Worm (Caenorhabditis elegans): ENCODE results near the gene Y50D4B.4.

The Y50D4B.4 gene

ce11 chrV:1134302-1134701 is 41.8 kb downstream of the Y50D4B.4 start, which contains the start of gene cpr-8:
Gene cpr-8 (plus strand): TSS chrV:1134602.
- no peak for TF ChIP-seq pha-2 (tag; optimal IDR thresholded peaks at IDR 0.05)
- TF ChIP-seq C08G9.2 (tag; optimal IDR thresholded peaks at IDR 0.05), result no peak
- no peak for TF ChIP-seq ceh-45 (GFP tag; IDR thresholded peaks at IDR 0.05)
- TF ChIP-seq unc-86 (tag; optimal IDR thresholded peaks at IDR 0.05), result no peak
- TF ChIP-seq ceh-30 (tag; optimal IDR thresholded peaks at IDR 0.05), result no peak
- no peak for TF ChIP-seq fax-1 (tag; optimal IDR thresholded peaks at IDR 0.05)
- TF ChIP-seq lim-6 (tag; optimal IDR thresholded peaks at IDR 0.05), result no peak
- no peak for TF ChIP-seq sox-4 (tag; optimal IDR thresholded peaks at IDR 0.05)
- no peak for TF ChIP-seq ttx-3 (tag; optimal IDR thresholded peaks at IDR 0.05)
- TF ChIP-seq madf-2 (tag; optimal IDR thresholded peaks at IDR 0.05), result no peak
- no peak for TF ChIP-seq ama-1 (optimal IDR thresholded peaks at IDR 0.05)
- no peak for TF ChIP-seq elt-2 (tag; optimal IDR thresholded peaks at IDR 0.05)
- no peak for TF ChIP-seq K09A11.1 (tag; optimal IDR thresholded peaks at IDR 0.05; ENCODE audit: insufficient read depth)
- TF ChIP-seq hlh-6 (tag; optimal IDR thresholded peaks at IDR 0.05), result no peak
- no peak for TF ChIP-seq gmeb-2 (tag; optimal IDR thresholded peaks at IDR 0.05)
- no peak for TF ChIP-seq ceh-48 (tag; optimal IDR thresholded peaks at IDR 0.05)

ce11 chrV:1140806-1141205 is 48.3 kb downstream of the Y50D4B.4 start:
- TF ChIP-seq hlh-13 (GFP tag; optimal IDR thresholded peaks at IDR 0.05) (no peak), dve-1 (tag; optimal IDR thresholded peaks at IDR 0.05) (peak; percentile 76), nhr-11 (tag; optimal IDR thresholded peaks at IDR 0.05) (no peak), tbx-2 (tag; optimal IDR thresholded peaks at IDR 0.05) (no peak), dmd-4 (tag; optimal IDR thresholded peaks at IDR 0.05; ENCODE audit: borderline replicate concordance) (no peak), sox-2 (GFP tag; IDR thresholded peaks at IDR 0.05) (no peak), pha-2 (tag; optimal IDR thresholded peaks at IDR 0.05) (no peak), ama-1 (optimal IDR thresholded peaks at IDR 0.05) (no peak)

- no peak for TF ChIP-seq ref-2 (tag; optimal IDR thresholded peaks at IDR 0.05)
- no peak for TF ChIP-seq ahr-1 (tag; optimal IDR thresholded peaks at IDR 0.05)
- TF ChIP-seq hlh-13 (GFP tag; optimal IDR thresholded peaks at IDR 0.05), result no peak
- TF ChIP-seq ceh-34 (tag; optimal IDR thresholded peaks at IDR 0.05), result no peak
- TF ChIP-seq ama-1 (optimal IDR thresholded peaks at IDR 0.05), result no peak
- TF ChIP-seq pat-9 (tag; optimal IDR thresholded peaks at IDR 0.05), result no peak
- no peak for TF ChIP-seq unc-42 (tag; optimal IDR thresholded peaks at IDR 0.05)
- no peak for TF ChIP-seq tbx-7 (tag; optimal IDR thresholded peaks at IDR 0.05)
- TF ChIP-seq ceh-31 (tag; optimal IDR thresholded peaks at IDR 0.05), result no peak
- TF ChIP-seq ets-4 (tag; optimal IDR thresholded peaks at IDR 0.05), result no peak
- no peak for TF ChIP-seq pag-3 (tag; optimal IDR thresholded peaks at IDR 0.05; ENCODE audit: borderline replicate concordance)
- TF ChIP-seq nfya-1 (tag; optimal IDR thresholded peaks at IDR 0.05), result no peak
- no peak for TF ChIP-seq madf-2 (tag; optimal IDR thresholded peaks at IDR 0.05)
- TF ChIP-seq pha-2 (tag; optimal IDR thresholded peaks at IDR 0.05), result no peak
- no peak for TF ChIP-seq ceh-18 (tag; optimal IDR thresholded peaks at IDR 0.05)
- no peak for TF ChIP-seq gmeb-2 (tag; optimal IDR thresholded peaks at IDR 0.05)
- no peak for TF ChIP-seq unc-3 (GFP tag; conservative IDR thresholded peaks at IDR 0.05)
- TF ChIP-seq unc-3 (tag; optimal IDR thresholded peaks at IDR 0.05), result no peak
- TF ChIP-seq fkh-6 (tag; optimal IDR thresholded peaks at IDR 0.05), result no peak
- no peak for TF ChIP-seq unc-55 (GFP tag; optimal IDR thresholded peaks at IDR 0.05)
Observed at ce11 chrV:1141433-1141832, 49.0 kb downstream of the Y50D4B.4 start, which contains the start of gene cutl-22. Gene cutl-22 (plus strand): TSS chrV:1141733.

- TF ChIP-seq dve-1 (tag; optimal IDR thresholded peaks at IDR 0.05) (peak; percentile 94), sdc-2 (tag; optimal IDR thresholded peaks at IDR 0.05) (no peak)
Observed at ce11 chrV:1142251-1142650, 49.8 kb downstream of the Y50D4B.4 start.

All from whole organism, late embryonic.